Worm (Caenorhabditis elegans) whole organism, early embryonic: ENCODE data around the gene sma-5.

Experiments used
- F13C5.2 ChIP-seq: sonication (generic microtip); optimal IDR thresholded peaks from 2 replicates; lab custom pipeline; 2017; ENCODE audit warnings: mild to moderate bottlenecking, missing genetic modification characterization, inconsistent platforms, missing compliant biosample characterization
- aly-1 ChIP-seq: sonication (generic microtip); optimal IDR thresholded peaks from 2 replicates; lab custom pipeline; 2016; ENCODE audit warnings: missing genetic modification characterization, missing compliant biosample characterization
- ama-1 ChIP-seq: fragments of 150-350 bp; optimal IDR thresholded peaks from 2 replicates; lab custom pipeline; 2014
- ceh-13 ChIP-seq: fragments of 200-800 bp; sonication (Bioruptor generic); optimal IDR thresholded peaks from 2 replicates; lab custom pipeline; 2018; ENCODE audit warnings: mild to moderate bottlenecking, missing genetic modification characterization, missing compliant biosample characterization
- ets-7 ChIP-seq: sonication (generic microtip); optimal IDR thresholded peaks from 2 replicates; lab custom pipeline; 2016; ENCODE audit warnings: missing genotype, missing genetic modification characterization, missing compliant biosample characterization
- flt-1 ChIP-seq: fragments of 200-800 bp; sonication (Bioruptor generic); IDR thresholded peaks from 2 replicates; pipeline ENCODE4 v1.3.6; 2022; ENCODE audit warnings: missing genetic modification characterization, missing compliant biosample characterization
- hmbx-1 ChIP-seq: sonication (generic microtip); optimal IDR thresholded peaks from 2 replicates; lab custom pipeline; 2016; ENCODE audit warnings: mild to moderate bottlenecking, missing genetic modification characterization, missing compliant biosample characterization
- pes-1 ChIP-seq: fragments of 200-800 bp; sonication (Bioruptor generic); IDR thresholded peaks from 2 replicates; pipeline ENCODE4 v1.3.6; 2022; ENCODE audit warnings: missing genetic modification reagents, missing genetic modification characterization, missing compliant biosample characterization
- tbx-11 ChIP-seq: fragments of 200-800 bp; sonication (Bioruptor generic); IDR thresholded peaks from 2 replicates; pipeline ENCODE4 v1.3.6; 2022; ENCODE audit warnings: missing genetic modification characterization, missing compliant biosample characterization

ce11 chrX:12006470-12006869 is 1.1 kb upstream of the sma-5 start:
- TF ChIP-seq pes-1 (GFP tag; lab: Robert Waterston, UW) (no peak), F13C5.2 (tag; lab: Kevin White, UChicago) (no peak), aly-1 (tag; lab: Kevin White, UChicago) (no peak), tbx-11 (GFP tag; lab: Robert Waterston, UW) (no peak), hmbx-1 (no peak), ama-1 (no peak), flt-1 (GFP tag; lab: Robert Waterston, UW) (no peak), ceh-13 (GFP tag; lab: Kevin White, UChicago) (no peak), ets-7 (no peak)
